Worm (Caenorhabditis elegans): ENCODE results near the gene C50F4.6.

C50F4.6 gene

DNA sequence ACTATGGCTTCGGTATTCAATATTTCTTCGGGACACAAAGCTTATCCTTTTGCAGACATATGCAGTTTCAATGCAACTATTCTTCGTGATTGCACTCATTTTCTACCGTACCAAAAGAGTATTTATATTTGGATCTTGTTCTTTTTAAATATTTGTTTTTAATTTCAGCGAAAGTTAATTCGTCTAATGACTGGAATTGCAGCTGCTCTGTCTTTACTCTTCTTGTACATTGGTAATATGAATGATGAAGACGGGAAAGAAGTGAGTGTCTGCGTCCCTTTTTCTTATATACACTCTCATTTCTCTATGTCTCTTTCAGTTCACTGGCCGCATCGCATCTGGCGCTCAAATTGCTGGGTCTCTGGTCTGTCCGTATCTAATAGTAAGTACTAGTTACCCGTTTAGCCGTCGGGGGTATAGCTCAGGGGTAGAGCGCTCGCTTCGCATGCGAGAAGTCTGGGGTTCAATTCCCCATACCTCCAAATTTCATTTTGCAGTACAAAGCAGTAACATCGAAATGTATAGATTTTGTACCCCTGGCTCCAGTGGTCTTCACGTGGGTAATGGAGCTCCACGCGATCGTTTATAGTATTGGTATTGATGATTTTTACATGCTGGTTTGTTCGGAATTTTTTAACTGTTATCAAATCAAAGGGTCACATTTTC lies 42.6 kb upstream of the C50F4.6 start (continued):
- TF ChIP-seq nhr-28 (tag; optimal IDR thresholded peaks at IDR 0.05): no peak

DNA sequence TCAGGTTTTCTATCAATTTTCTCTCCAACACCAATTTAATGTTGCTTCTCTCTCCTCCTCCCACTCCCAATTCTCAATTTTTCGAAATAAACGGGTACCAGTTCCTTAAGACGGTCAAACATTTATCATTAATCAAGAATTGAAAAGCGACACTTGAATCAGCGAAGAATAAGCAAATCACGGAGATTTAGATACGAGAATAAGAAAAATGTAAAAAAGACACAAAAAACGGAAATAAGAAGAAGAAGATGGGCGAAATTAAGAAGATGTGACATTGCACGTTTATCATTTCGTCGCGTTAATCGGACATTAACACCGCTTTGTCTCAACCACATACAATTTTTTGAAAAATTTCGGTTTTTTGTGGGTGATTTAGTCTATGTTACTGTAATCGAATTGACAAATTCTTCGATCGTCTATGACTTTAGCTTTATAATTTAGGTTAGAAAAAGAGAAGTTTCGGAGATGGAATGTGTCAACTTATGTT lies 41.4 kb upstream of the C50F4.6 start, which contains the start of gene haao-1:
haao-1 (plus strand) TSS at position 437 of the 487 bp plus-strand sequence.
- no peak for TF ChIP-seq nhr-2 (tag; optimal IDR thresholded peaks at IDR 0.05)
- TF ChIP-seq pha-4 (tag; optimal IDR thresholded peaks at IDR 0.05): no peak
- no peak for TF ChIP-seq nhr-12 (tag; optimal IDR thresholded peaks at IDR 0.05)

DNA sequence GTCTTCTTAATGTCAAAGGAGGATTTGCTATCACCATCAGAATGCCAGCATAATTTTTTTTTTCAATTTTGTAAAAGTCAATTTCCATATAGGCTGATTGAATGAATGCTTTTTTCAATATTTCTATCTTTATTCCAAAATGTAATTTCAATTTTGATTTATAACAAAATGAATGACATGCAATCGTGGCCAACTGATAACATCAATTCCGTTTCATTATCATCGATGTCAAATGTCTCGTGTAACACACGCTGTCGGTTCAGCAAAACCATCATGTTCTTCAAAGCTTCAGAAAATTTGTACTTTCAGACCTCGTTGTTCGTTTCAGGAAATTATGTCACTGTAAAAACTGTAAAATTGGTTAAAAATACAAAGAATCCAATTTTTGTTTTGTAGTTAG lies 39.0 kb upstream of the C50F4.6 start:
- TF ChIP-seq nhr-237 (tag; optimal IDR thresholded peaks at IDR 0.05) (no peak), ztf-11 (tag; optimal IDR thresholded peaks at IDR 0.05) (no peak), unc-39 (tag; optimal IDR thresholded peaks at IDR 0.05) (no peak), mls-2 (tag; optimal IDR thresholded peaks at IDR 0.05) (no peak), pha-4 (tag; optimal IDR thresholded peaks at IDR 0.05) (no peak), lin-32 (GFP tag; optimal IDR thresholded peaks at IDR 0.05) (no peak), unc-62 (GFP tag; optimal IDR thresholded peaks at IDR 0.05) (no peak), nhr-28 (tag; optimal IDR thresholded peaks at IDR 0.05) (no peak), ces-1 (GFP tag; optimal IDR thresholded peaks at IDR 0.05) (no peak), blmp-1 (tag; optimal IDR thresholded peaks at IDR 0.05) (no peak), M03D4.4 (tag; optimal IDR thresholded peaks at IDR 0.05) (no peak)

DNA sequence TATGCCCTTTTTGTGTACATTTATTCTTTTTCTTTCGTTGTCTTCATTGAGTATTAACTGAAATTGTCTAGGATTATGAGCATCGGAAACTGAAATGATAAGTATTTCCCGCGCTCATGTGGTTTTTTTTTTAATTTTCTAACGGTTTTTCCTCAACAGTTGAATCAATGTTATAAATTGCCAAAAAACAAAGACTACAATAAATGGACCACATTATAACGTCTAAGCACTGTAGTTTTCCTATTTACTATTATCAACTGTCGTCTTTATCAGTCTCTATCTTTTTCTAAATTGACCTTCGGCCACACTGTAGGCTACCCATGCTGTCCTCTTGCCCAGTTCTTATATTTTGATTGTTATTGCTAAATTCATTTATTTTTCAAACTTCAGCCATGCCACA lies 38.1 kb upstream of the C50F4.6 start, which contains the start of gene acs-14:
acs-14 (plus strand) TSS at position 391 of the 400 bp plus-strand sequence.
- TF ChIP-seq hlh-1 (tag; optimal IDR thresholded peaks at IDR 0.05) (no peak), unc-39 (tag; optimal IDR thresholded peaks at IDR 0.05) (no peak), ham-2 (GFP tag; optimal IDR thresholded peaks at IDR 0.05) (no peak), unc-62 (GFP tag; optimal IDR thresholded peaks at IDR 0.05) (no peak), elt-1 (tag; optimal IDR thresholded peaks at IDR 0.05; ENCODE audit: borderline replicate concordance, insufficient read depth) (no peak), lin-13 (tag; optimal IDR thresholded peaks at IDR 0.05) (no peak), nhr-12 (tag; optimal IDR thresholded peaks at IDR 0.05) (no peak), bed-3 (GFP tag; optimal IDR thresholded peaks at IDR 0.05) (no peak), mls-2 (tag; optimal IDR thresholded peaks at IDR 0.05) (no peak), mep-1 (tag; optimal IDR thresholded peaks at IDR 0.05) (no peak), pha-4 (tag; optimal IDR thresholded peaks at IDR 0.05) (no peak), tbx-8 (GFP tag; optimal IDR thresholded peaks at IDR 0.05) (no peak), ceh-43 (GFP tag; optimal IDR thresholded peaks at IDR 0.05) (no peak), nhr-28 (tag; optimal IDR thresholded peaks at IDR 0.05) (no peak), ceh-39 (tag; optimal IDR thresholded peaks at IDR 0.05) (no peak)

DNA sequence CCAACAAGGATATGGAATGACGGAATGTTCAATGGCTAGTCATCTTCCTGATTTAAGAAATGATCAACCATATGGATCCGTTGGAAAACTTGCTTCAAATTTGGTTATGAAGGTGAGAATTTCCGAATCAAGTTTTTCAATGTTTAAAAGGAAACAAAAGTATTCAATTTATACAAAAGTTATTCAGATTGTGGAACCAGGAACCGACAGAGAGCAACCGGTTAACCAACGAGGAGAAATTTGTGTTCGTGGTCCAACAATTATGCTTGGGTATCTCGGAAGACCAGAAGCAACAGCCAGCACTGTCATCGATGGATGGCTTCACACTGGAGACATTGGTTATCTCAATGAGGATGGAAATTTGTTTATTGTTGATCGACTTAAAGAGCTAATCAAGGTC lies 36.3 kb upstream of the C50F4.6 start:
- no peak for TF ChIP-seq cnd-1 (tag; optimal IDR thresholded peaks at IDR 0.05)
- TF ChIP-seq lin-13 (tag; optimal IDR thresholded peaks at IDR 0.05): no peak
- TF ChIP-seq mab-5 (tag; optimal IDR thresholded peaks at IDR 0.05): no peak
- no peak for TF ChIP-seq unc-39 (tag; optimal IDR thresholded peaks at IDR 0.05)
- no peak for TF ChIP-seq nhr-76 (tag; optimal IDR thresholded peaks at IDR 0.05)
- no peak for TF ChIP-seq ceh-43 (GFP tag; optimal IDR thresholded peaks at IDR 0.05)
- TF ChIP-seq drap-1 (GFP tag; optimal IDR thresholded peaks at IDR 0.05): no peak
- TF ChIP-seq sem-2 (GFP tag; optimal IDR thresholded peaks at IDR 0.05): no peak
- no peak for TF ChIP-seq zip-8 (tag; optimal IDR thresholded peaks at IDR 0.05)
- no peak for TF ChIP-seq nhr-28 (tag; optimal IDR thresholded peaks at IDR 0.05)

DNA sequence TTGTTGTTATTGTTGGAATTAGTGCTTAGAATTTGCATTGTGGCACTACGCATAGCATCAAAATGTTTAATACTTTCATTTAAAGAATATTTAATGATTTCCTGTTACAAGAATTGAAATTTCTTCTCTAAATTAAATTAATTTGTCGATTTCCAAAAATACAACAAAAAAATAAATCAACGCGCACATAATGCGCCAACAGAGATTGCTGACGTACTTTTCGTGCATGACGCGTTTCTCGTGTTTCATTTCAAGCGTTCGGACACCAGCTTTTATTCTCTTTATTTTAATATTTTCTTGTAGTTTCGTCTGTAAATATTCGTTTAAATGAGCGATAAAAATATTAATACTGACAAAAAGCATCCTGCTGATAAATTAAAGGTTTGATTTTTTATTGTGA lies 32.3 kb upstream of the C50F4.6 start, which contains the start of gene eif-2Bdelta:
eif-2Bdelta (plus strand) TSS at position 235 of the 400 bp plus-strand sequence.
- TF ChIP-seq mep-1 (tag; optimal IDR thresholded peaks at IDR 0.05): peak; percentile 48
- no peak for TF ChIP-seq nhr-2 (tag; optimal IDR thresholded peaks at IDR 0.05)
- no peak for TF ChIP-seq tbx-8 (GFP tag; optimal IDR thresholded peaks at IDR 0.05)
- no peak for TF ChIP-seq flh-1 (GFP tag; optimal IDR thresholded peaks at IDR 0.05)
- no peak for TF ChIP-seq ceh-43 (GFP tag; optimal IDR thresholded peaks at IDR 0.05)
